Worm (Caenorhabditis elegans): Measurements from ENCODE around the gene nhr-211.

DNA sequence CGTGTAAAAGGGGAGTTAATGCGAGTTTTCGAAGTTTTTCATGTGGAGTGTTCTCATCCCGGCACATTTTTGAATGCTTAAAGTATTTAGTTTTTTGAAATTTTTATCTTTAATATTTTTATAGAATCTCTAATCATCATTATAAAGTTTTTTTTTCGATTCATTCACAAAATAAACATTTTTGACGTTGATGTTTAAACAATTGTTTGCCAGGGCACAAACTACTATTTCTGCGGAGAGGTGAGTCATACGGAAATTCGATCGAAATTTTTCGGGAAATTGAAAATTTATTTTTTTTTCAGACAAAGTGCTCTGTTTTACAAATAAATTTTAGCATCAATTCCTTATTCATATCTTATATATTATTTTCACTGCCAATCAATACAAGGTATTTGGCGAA is 33.2 kb upstream of the nhr-211 start, which contains the start of gene nhr-98:
- TF ChIP-seq cog-1 (tag; optimal IDR thresholded peaks at IDR 0.05) = no peak
- TF ChIP-seq tab-1 (GFP tag; IDR thresholded peaks at IDR 0.05) = no peak
- no peak for TF ChIP-seq T22C8.4 (GFP tag; IDR thresholded peaks at IDR 0.05)
- TF ChIP-seq ztf-29 (GFP tag; IDR thresholded peaks at IDR 0.05) = no peak
- TF ChIP-seq ztf-23 (GFP tag; IDR thresholded peaks at IDR 0.05) = no peak

Data from whole organism, midembryonic.